Worm (Caenorhabditis elegans) whole organism, L3 larva: ENCODE measurements around the gene B0348.10.

Experiments used
- ZK546.5 ChIP-seq: sonication (generic microtip); optimal IDR thresholded peaks from 2 replicates; lab custom pipeline; 2017; ENCODE audit warnings: missing biosample characterization, missing genetic modification characterization
- ama-1 ChIP-seq: fragments of 150-350 bp; optimal IDR thresholded peaks from 2 replicates; lab custom pipeline; 2018
- ceh-16 ChIP-seq: sonication (generic microtip); optimal IDR thresholded peaks from 2 replicates; lab custom pipeline; 2017; ENCODE audit warnings: missing biosample characterization, missing genetic modification characterization
- ceh-9 ChIP-seq: sonication (generic microtip); optimal IDR thresholded peaks from 2 replicates; lab custom pipeline; 2018; ENCODE audit warnings: missing biosample characterization, missing genetic modification characterization
- daf-12 ChIP-seq: fragments of 150-350 bp; optimal IDR thresholded peaks from 2 replicates; lab custom pipeline; 2014; ENCODE audit warnings: missing biosample characterization, missing genetic modification reagents, missing genetic modification characterization
- egl-27 ChIP-seq: sonication (generic microtip); optimal IDR thresholded peaks from 4 replicates; lab custom pipeline; 2017; ENCODE audit warnings: missing biosample characterization, missing genetic modification reagents, missing genetic modification characterization
- egl-5 ChIP-seq: fragments of 150-350 bp; optimal IDR thresholded peaks from 2 replicates; lab custom pipeline; 2017; ENCODE audit warnings: missing biosample characterization, missing genetic modification reagents, missing genetic modification characterization, inconsistent platforms
- elt-1 ChIP-seq: fragments of 150-350 bp; optimal IDR thresholded peaks from 2 replicates; lab custom pipeline; 2014; ENCODE audit warnings: missing biosample characterization, missing genetic modification characterization
- elt-2 ChIP-seq: sonication (generic microtip); optimal IDR thresholded peaks from 2 replicates; lab custom pipeline; 2016; ENCODE audit warnings: missing genetic modification reagents, mild to moderate bottlenecking, missing genetic modification characterization, missing compliant biosample characterization
- elt-3 ChIP-seq, 3 experiments: fragments of 150-350 bp in 1 of 3; sonication (generic microtip) in 2 of 3; optimal IDR thresholded peaks; 2 replicates in 2 of 3; 4 replicates in 1 of 3; lab custom pipeline; 2014 to 2017; ENCODE audit warnings: missing biosample characterization in 3 of 3, missing genetic modification characterization in 3 of 3
- eor-1 ChIP-seq, 2 experiments: fragments of 150-350 bp; optimal IDR thresholded peaks; 2 replicates each; lab custom pipeline; 2014 to 2018; ENCODE audit warnings: missing biosample characterization in 2 of 2, missing genetic modification characterization in 2 of 2
- fkh-10 ChIP-seq: sonication (generic microtip); optimal IDR thresholded peaks from 2 replicates; lab custom pipeline; 2017; ENCODE audit warnings: missing biosample characterization, missing genetic modification reagents, missing genetic modification characterization
- fkh-2 ChIP-seq: fragments of 150-350 bp; optimal IDR thresholded peaks from 2 replicates; lab custom pipeline; 2014; ENCODE audit warnings: missing biosample characterization, missing genetic modification reagents, missing genetic modification characterization
- fos-1 ChIP-seq: fragments of 150-350 bp; optimal IDR thresholded peaks from 2 replicates; lab custom pipeline; 2014; ENCODE audit warnings: missing biosample characterization, missing genetic modification characterization
- hmg-11 ChIP-seq: sonication (generic microtip); optimal IDR thresholded peaks from 2 replicates; lab custom pipeline; 2016; ENCODE audit warnings: missing genetic modification characterization, missing compliant biosample characterization
- lin-15B ChIP-seq: fragments of 150-350 bp; optimal IDR thresholded peaks from 2 replicates; lab custom pipeline; 2014; ENCODE audit warnings: missing biosample characterization, missing genetic modification characterization
- lsy-12 ChIP-seq: sonication (generic microtip); optimal IDR thresholded peaks from 2 replicates; lab custom pipeline; 2016; ENCODE audit warnings: mild to moderate bottlenecking, missing genetic modification characterization, missing compliant biosample characterization
- mdl-1 ChIP-seq: fragments of 150-350 bp; optimal IDR thresholded peaks from 2 replicates; lab custom pipeline; 2014; ENCODE audit warnings: missing biosample characterization, missing genetic modification characterization
- mml-1 ChIP-seq: fragments of 150-350 bp; sonication (generic microtip); optimal IDR thresholded peaks from 3 replicates; lab custom pipeline; 2014; ENCODE audit warnings: missing biosample characterization, missing genetic modification characterization
- nfya-1 ChIP-seq: sonication (generic microtip); optimal IDR thresholded peaks from 2 replicates; lab custom pipeline; 2017; ENCODE audit warnings: missing genetic modification characterization, mild to moderate bottlenecking, missing compliant biosample characterization, antibody characterized with exemption, moderate library complexity; ENCODE audit not compliant: insufficient read depth
- nhr-11 ChIP-seq: fragments of 150-350 bp; optimal IDR thresholded peaks from 2 replicates; lab custom pipeline; 2014; ENCODE audit warnings: missing biosample characterization, missing genetic modification characterization
- nhr-12 ChIP-seq: fragments of 150-350 bp; optimal IDR thresholded peaks from 2 replicates; lab custom pipeline; 2014; ENCODE audit warnings: missing biosample characterization, missing genetic modification characterization
- nhr-23 ChIP-seq: fragments of 150-350 bp; optimal IDR thresholded peaks from 2 replicates; lab custom pipeline; 2014; ENCODE audit warnings: missing biosample characterization, missing genetic modification reagents, missing genetic modification characterization
- nhr-237 ChIP-seq: fragments of 150-350 bp; optimal IDR thresholded peaks from 2 replicates; lab custom pipeline; 2014; ENCODE audit warnings: missing biosample characterization, missing genetic modification characterization
- nhr-28 ChIP-seq: fragments of 150-350 bp; optimal IDR thresholded peaks from 2 replicates; lab custom pipeline; 2014; ENCODE audit warnings: missing biosample characterization, missing genetic modification characterization
- nhr-43 ChIP-seq: sonication (generic microtip); optimal IDR thresholded peaks from 2 replicates; lab custom pipeline; 2016; ENCODE audit warnings: mild to moderate bottlenecking, missing genetic modification characterization, missing compliant biosample characterization; ENCODE audit not compliant: poor library complexity, severe bottlenecking
- nhr-67 ChIP-seq: fragments of 150-350 bp; optimal IDR thresholded peaks from 2 replicates; lab custom pipeline; 2014; ENCODE audit warnings: missing biosample characterization, missing genetic modification characterization
- nhr-76 ChIP-seq: fragments of 150-350 bp; sonication (generic microtip); optimal IDR thresholded peaks from 5 replicates; lab custom pipeline; 2014; ENCODE audit warnings: missing biosample characterization, missing genetic modification characterization
- pha-4 ChIP-seq: fragments of 150-350 bp; optimal IDR thresholded peaks from 2 replicates; lab custom pipeline; 2014; ENCODE audit warnings: missing biosample characterization, missing genetic modification reagents, missing genetic modification characterization
- pqm-1 ChIP-seq: fragments of 150-350 bp; optimal IDR thresholded peaks from 2 replicates; lab custom pipeline; 2017; ENCODE audit warnings: missing biosample characterization, missing genetic modification characterization, inconsistent platforms
- sea-2 ChIP-seq: fragments of 150-350 bp; sonication (generic microtip); optimal IDR thresholded peaks from 4 replicates; lab custom pipeline; 2014; ENCODE audit warnings: missing biosample characterization, missing genetic modification reagents, missing genetic modification characterization
- snpc-4 ChIP-seq: fragments of 150-350 bp; optimal IDR thresholded peaks from 2 replicates; lab custom pipeline; 2014; ENCODE audit warnings: missing biosample characterization, missing genetic modification characterization
- tbx-2 ChIP-seq: sonication (generic microtip); optimal IDR thresholded peaks from 2 replicates; lab custom pipeline; 2016; ENCODE audit warnings: mild to moderate bottlenecking, missing genetic modification characterization, missing compliant biosample characterization
- unc-39 ChIP-seq: sonication (generic microtip); optimal IDR thresholded peaks from 4 replicates; lab custom pipeline; 2017; ENCODE audit warnings: missing biosample characterization, missing genetic modification characterization
- zag-1 ChIP-seq: fragments of 150-350 bp; optimal IDR thresholded peaks from 2 replicates; lab custom pipeline; 2014; ENCODE audit warnings: missing biosample characterization, missing genetic modification characterization
- ztf-11 ChIP-seq: fragments of 150-350 bp; optimal IDR thresholded peaks from 2 replicates; lab custom pipeline; 2014; ENCODE audit warnings: missing biosample characterization, missing genetic modification characterization
- ztf-4 ChIP-seq: fragments of 150-350 bp; optimal IDR thresholded peaks from 2 replicates; lab custom pipeline; 2014; ENCODE audit warnings: missing biosample characterization, missing genetic modification characterization

Gene B0348.10

ce11 chrV:21848-22247 is 13.3 kb upstream of the B0348.10 start:
- TF ChIP-seq tbx-2 (no peak), ztf-4 (tag; lab: Kevin White, UChicago) (no peak), fkh-10 (GFP tag; lab: Kevin White, UChicago) (no peak), zag-1 (tag; lab: Kevin White, UChicago) (no peak), nhr-67 (no peak), snpc-4 (tag; lab: Kevin White, UChicago) (no peak), nfya-1 (no peak), egl-27 (tag; lab: Kevin White, UChicago) (no peak), nhr-76 (tag; lab: Kevin White, UChicago) (no peak), elt-3 (tag; optimal IDR thresholded peaks at IDR 0.05; lab: Kevin White, UChicago) (no peak), lin-15B (tag; lab: Kevin White, UChicago) (no peak), pha-4 (tag; lab: Kevin White, UChicago) (peak; percentile 11), egl-5 (tag; lab: Kevin White, UChicago) (no peak), nhr-23 (tag; lab: Kevin White, UChicago) (no peak), ama-1 (lab: Kevin White, UChicago) (no peak), ZK546.5 (tag; lab: Kevin White, UChicago) (no peak), eor-1 (tag; optimal IDR thresholded peaks at IDR 0.05; lab: Kevin White, UChicago) (no peak), nhr-43 (no peak), ceh-16 (no peak), elt-2 (tag; lab: Kevin White, UChicago) (peak; percentile 82), pqm-1 (tag; lab: Kevin White, UChicago) (peak; percentile 64), daf-12 (no peak), unc-39 (no peak), mml-1 (tag; lab: Kevin White, UChicago) (no peak), nhr-11 (no peak)

ce11 chrV:20518-20917 is 12.0 kb upstream of the B0348.10 start, which contains the start of gene egl-8:
egl-8 (plus strand) TSS chrV:20818.
- TF ChIP-seq fkh-10 (GFP tag; lab: Kevin White, UChicago), result no peak
- no peak for TF ChIP-seq nhr-28 (tag; lab: Kevin White, UChicago)
- no peak for TF ChIP-seq pha-4 (tag; lab: Kevin White, UChicago)
- no peak for TF ChIP-seq nhr-43
- TF ChIP-seq nhr-12 (tag; lab: Kevin White, UChicago), result no peak
- TF ChIP-seq hmg-11 (tag; lab: Kevin White, UChicago), result no peak
- TF ChIP-seq nhr-237 (tag; lab: Kevin White, UChicago), result no peak
- no peak for TF ChIP-seq elt-1
- TF ChIP-seq lsy-12, result no peak
- TF ChIP-seq ceh-16, result no peak
- TF ChIP-seq nhr-76 (tag; lab: Kevin White, UChicago), result no peak
- TF ChIP-seq fos-1 (tag; lab: Kevin White, UChicago), result no peak
- TF ChIP-seq mml-1 (tag; lab: Kevin White, UChicago), result no peak
- no peak for TF ChIP-seq pqm-1 (tag; lab: Kevin White, UChicago)
- TF ChIP-seq fkh-2, result no peak
- no peak for TF ChIP-seq ceh-9 (tag; lab: Kevin White, UChicago)
- no peak for TF ChIP-seq mdl-1 (tag; lab: Kevin White, UChicago)
- no peak for TF ChIP-seq ama-1 (lab: Kevin White, UChicago)
- no peak for TF ChIP-seq zag-1 (tag; lab: Kevin White, UChicago)

ce11 chrV:16067-16845 is 7.7 kb upstream of the B0348.10 start:
- TF ChIP-seq pqm-1 (tag; lab: Kevin White, UChicago), result peak; percentile 34
- peak; percentile 58 for TF ChIP-seq nfya-1
- TF ChIP-seq sea-2 (GFP tag; lab: Kevin White, UChicago), result no peak
- peak; percentile 66 for TF ChIP-seq elt-2 (tag; lab: Kevin White, UChicago)
- peak; percentile 8 for TF ChIP-seq pha-4 (tag; lab: Kevin White, UChicago)
- no peak for TF ChIP-seq ZK546.5 (tag; lab: Kevin White, UChicago)

- no peak for TF ChIP-seq ztf-11
- TF ChIP-seq pqm-1 (tag; lab: Kevin White, UChicago), result no peak
- no peak for TF ChIP-seq snpc-4 (tag; lab: Kevin White, UChicago)
Observed at ce11 chrV:11708-12107, 3.2 kb upstream of the B0348.10 start.
